Fruit fly (Drosophila melanogaster): ENCODE results near the gene CG5292.
A peak's percentile ranks its signal among the peaks of the same experiment; 100 is the strongest.

The CG5292 gene

DNA sequence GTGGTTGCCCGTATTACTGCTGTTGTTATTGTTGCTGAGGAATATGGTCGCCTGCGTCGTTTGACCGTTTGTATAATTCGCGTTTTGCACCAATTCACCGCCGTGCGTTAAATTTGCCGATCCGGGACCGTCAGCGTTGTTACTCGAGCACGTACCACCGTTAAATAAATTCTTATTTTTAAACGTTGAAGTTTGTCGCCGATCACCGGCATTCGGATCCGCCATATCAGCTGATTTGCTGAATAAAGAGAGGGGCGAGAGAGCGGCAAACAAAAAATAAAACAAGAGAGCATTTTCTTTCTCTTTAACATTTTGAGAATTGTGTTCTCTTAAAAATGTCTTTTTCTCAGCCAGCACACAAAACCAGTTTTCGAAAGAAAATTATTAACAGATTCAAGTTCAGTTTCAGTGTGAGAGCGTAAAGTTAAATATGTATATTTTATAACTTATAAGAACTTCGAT, 32.7 kb upstream of the CG5292 start:
- TF ChIP-seq EcR (GFP tag; optimal IDR thresholded peaks at IDR 0.05) = peak; percentile 16
- no peak for TF ChIP-seq CG32121 (GFP tag; IDR thresholded peaks at IDR 0.05)
- peak; percentile 47; the same call in 1 of the 3 replicates for TF ChIP-seq CG4496 (GFP tag; IDR thresholded peaks at IDR 0.05)
- TF ChIP-seq rn (GFP tag; IDR thresholded peaks at IDR 0.05) = no peak
- no peak for TF ChIP-seq fd96Ca (GFP tag; IDR thresholded peaks at IDR 0.05)
- no peak for TF ChIP-seq CG8159 (tag; optimal IDR thresholded peaks at IDR 0.05)
- TF ChIP-seq Ets98B (GFP tag; IDR thresholded peaks at IDR 0.05) = no peak; the same call in 1 of the 2 replicates
- TF ChIP-seq Pif1A (GFP tag; optimal IDR thresholded peaks at IDR 0.05) = peak; percentile 43
- no peak for TF ChIP-seq CG14655 (GFP tag; optimal IDR thresholded peaks at IDR 0.05)
- TF ChIP-seq CG34367 (tag; optimal IDR thresholded peaks at IDR 0.05) = no peak
- no peak for TF ChIP-seq CG13204 (GFP tag; optimal IDR thresholded peaks at IDR 0.05)
- no peak for TF ChIP-seq D1 (tag; optimal IDR thresholded peaks at IDR 0.05)
- TF ChIP-seq gl (tag; optimal IDR thresholded peaks at IDR 0.05) = no peak
- peak; percentile 20 for TF ChIP-seq Pif1B (GFP tag; optimal IDR thresholded peaks at IDR 0.05)
- no peak for TF ChIP-seq CG15710 (tag; optimal IDR thresholded peaks at IDR 0.05)
- peak; percentile 63 for TF ChIP-seq CG12605 (GFP tag; IDR thresholded peaks at IDR 0.05)
- TF ChIP-seq Snoo (tag; optimal IDR thresholded peaks at IDR 0.05) = no peak
- no peak for TF ChIP-seq CG8301 (tag; optimal IDR thresholded peaks at IDR 0.05)
- TF ChIP-seq CG10348 (GFP tag; IDR thresholded peaks at IDR 0.05) = no peak

DNA sequence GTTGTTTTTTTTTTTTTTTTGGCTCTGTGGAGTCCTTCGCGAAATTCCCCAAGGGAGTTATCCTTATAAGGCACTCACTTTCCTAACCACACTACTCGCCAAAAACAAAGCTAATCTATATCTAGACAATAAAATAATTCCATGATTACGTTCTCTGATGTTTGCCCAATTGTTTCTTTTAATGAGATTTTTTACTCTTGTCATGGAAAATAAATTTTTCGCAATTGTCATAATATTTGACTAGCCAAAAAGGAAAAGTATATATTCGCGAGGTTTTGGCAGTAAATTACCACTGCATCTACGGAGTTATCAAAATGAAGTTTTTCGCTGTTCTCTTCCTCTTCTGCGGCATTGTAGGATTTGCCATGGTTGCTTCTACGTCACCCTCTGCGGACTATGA, 31.5 kb upstream of the CG5292 start, which contains the start of gene CG34278:
Gene CG34278, plus strand, starts transcription at position 301 of the 400 bp plus-strand sequence.
- TF ChIP-seq Ets98B (GFP tag; IDR thresholded peaks at IDR 0.05) = no peak
- no peak for TF ChIP-seq rn (GFP tag; IDR thresholded peaks at IDR 0.05)
- TF ChIP-seq CG14655 (GFP tag; optimal IDR thresholded peaks at IDR 0.05) = no peak
- TF ChIP-seq D1 (tag; optimal IDR thresholded peaks at IDR 0.05) = no peak
- no peak for TF ChIP-seq CG9948 (tag; optimal IDR thresholded peaks at IDR 0.05)
- no peak for TF ChIP-seq CG12605 (GFP tag; IDR thresholded peaks at IDR 0.05)
- TF ChIP-seq CG17806 (tag; optimal IDR thresholded peaks at IDR 0.05) = no peak
- no peak for TF ChIP-seq fd96Ca (GFP tag; IDR thresholded peaks at IDR 0.05)

DNA sequence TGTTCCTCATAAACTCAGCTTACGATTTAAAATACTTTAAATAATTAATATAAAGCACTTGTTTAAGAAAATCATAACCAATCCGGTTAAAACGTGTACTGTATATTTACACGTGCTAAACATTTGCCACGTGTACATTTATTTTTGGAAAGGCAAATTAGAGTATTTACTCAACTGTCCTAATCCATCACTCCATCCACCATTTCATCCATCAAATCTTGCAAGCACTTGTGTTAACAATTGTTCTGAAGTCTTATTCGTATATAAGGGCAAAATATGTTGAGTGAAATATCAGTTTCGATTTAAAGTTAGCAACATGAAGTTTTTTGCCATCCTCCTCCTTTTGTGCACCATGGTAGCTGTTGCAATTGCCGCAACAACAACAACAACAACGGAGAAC, 30.4 kb upstream of the CG5292 start, which contains the start of gene CG42779:
Gene CG42779, plus strand, starts transcription at position 301 of the 400 bp plus-strand sequence.
- no peak for TF ChIP-seq Pif1A (GFP tag; optimal IDR thresholded peaks at IDR 0.05)
- TF ChIP-seq Ets98B (GFP tag; IDR thresholded peaks at IDR 0.05) = no peak
- TF ChIP-seq CG17806 (tag; optimal IDR thresholded peaks at IDR 0.05) = no peak
- no peak for TF ChIP-seq CG8159 (tag; optimal IDR thresholded peaks at IDR 0.05)

DNA sequence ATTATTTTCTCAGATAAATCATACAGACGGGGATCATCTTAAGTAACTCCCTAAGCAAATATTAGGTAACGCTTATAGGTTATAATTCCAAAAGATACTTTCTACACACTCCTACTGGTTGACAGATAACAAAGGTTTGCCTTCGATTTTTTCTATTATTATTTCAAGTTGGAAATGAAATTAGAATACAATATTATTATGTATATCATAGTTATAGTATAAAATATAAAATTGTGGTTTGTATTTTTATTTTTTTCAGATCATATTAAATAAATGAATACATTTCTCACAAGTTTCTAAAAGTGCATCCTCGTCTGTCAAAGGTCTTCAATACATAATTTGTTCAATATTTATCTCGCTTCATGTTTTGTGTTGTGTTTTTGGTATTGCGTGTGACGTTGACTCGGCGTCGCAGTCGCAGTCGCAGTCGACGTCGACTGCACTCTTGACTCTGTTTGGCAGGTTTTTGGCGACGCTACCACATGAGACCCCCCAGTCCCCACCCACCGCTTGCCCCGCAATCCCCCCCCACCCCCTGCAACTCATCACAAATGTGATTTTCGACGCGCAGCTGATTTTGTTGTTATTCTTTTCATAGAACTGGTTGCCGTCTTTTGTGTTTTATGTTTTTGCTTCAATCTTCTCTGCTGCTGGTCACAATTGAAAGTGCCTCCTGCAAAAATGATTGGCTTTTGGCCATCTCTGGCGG, 28.7 kb upstream of the CG5292 start:
- TF ChIP-seq CG14655 (GFP tag; optimal IDR thresholded peaks at IDR 0.05) = peak; percentile 36
- TF ChIP-seq CG32121 (GFP tag; IDR thresholded peaks at IDR 0.05) = no peak
- TF ChIP-seq CG12605 (GFP tag; IDR thresholded peaks at IDR 0.05) = no peak
- TF ChIP-seq Snoo (tag; optimal IDR thresholded peaks at IDR 0.05) = no peak
- TF ChIP-seq fd96Ca (GFP tag; IDR thresholded peaks at IDR 0.05) = 0 out of 3 replicates have a peak, but pooled peaks have one; percentile 7

DNA sequence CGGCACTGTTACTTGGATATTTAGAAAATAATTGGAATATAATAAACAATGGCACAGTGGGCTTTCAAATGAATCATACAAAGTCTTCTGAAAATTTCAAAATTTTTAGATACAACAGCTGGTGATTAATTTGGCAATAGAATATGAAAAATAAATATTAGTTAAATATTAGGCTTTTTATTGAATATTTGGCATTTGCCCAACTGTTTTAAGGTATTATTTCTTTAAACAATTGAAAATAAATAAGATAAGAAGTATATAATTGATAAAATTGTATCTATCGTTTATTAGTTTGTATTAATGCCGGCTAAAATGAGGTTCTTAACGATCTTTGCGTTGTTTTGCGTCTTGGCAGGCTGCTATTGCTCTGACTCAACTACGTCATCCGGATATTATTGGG, 27.5 kb upstream of the CG5292 start, which contains the start of gene CG45079:
Gene CG45079, plus strand, starts transcription at position 301 of the 400 bp plus-strand sequence.
- TF ChIP-seq D1 (tag; optimal IDR thresholded peaks at IDR 0.05) (no peak), CG9948 (tag; optimal IDR thresholded peaks at IDR 0.05) (no peak)

DNA sequence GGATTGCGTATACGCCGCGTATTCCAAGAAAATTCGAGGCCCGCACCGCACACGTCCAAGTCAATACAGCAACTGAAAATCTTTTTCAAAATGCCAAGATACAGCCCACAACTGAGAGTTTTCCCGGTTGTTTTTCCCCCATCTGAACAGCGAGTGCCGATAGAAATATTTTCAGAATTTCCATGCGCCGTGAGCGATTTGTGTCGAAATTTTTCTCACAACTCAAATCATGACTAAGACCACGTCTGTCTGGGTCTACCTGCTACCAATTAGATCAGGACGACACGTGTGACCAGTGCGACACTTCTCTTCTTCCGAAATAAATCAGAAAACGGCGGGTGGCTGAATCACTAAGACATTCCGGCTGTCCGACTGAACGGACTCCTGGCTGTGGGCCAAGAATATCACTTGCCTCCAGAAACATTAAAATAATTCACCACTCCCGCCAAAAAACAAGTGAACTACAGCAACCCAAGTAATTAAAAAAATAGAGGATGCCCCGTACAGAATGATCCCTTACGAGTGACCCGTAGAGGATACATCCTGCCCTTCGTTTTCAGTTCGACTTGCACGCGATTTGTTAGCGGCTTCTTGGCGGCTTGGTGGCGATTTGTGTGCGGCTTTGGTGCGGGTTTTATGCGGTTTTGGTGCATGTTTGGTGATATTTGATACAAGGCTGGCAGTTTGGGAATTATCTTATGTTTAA, 26.2 kb upstream of the CG5292 start, which contains the start of gene cher:
Gene cher, minus strand, starts transcription at position 51 of the 706 bp plus-strand sequence.
- TF ChIP-seq CG8301 (tag; optimal IDR thresholded peaks at IDR 0.05) (no peak), CG32121 (GFP tag; IDR thresholded peaks at IDR 0.05) (no peak), CG9948 (tag; optimal IDR thresholded peaks at IDR 0.05) (no peak), Ets98B (GFP tag; IDR thresholded peaks at IDR 0.05) (no peak), Pif1A (GFP tag; optimal IDR thresholded peaks at IDR 0.05) (no peak), CG10348 (GFP tag; IDR thresholded peaks at IDR 0.05) (no peak), CG4496 (GFP tag; IDR thresholded peaks at IDR 0.05) (no peak), CG12605 (GFP tag; IDR thresholded peaks at IDR 0.05) (no peak), rn (GFP tag; IDR thresholded peaks at IDR 0.05) (no peak), CG8159 (tag; optimal IDR thresholded peaks at IDR 0.05) (no peak), EcR (GFP tag; optimal IDR thresholded peaks at IDR 0.05) (no peak), CG13204 (GFP tag; optimal IDR thresholded peaks at IDR 0.05) (no peak), Snoo (tag; optimal IDR thresholded peaks at IDR 0.05) (no peak), CG34367 (tag; optimal IDR thresholded peaks at IDR 0.05) (no peak), CG15710 (tag; optimal IDR thresholded peaks at IDR 0.05) (no peak)
